Worm (Caenorhabditis elegans) whole organism, young adult: Measurements from ENCODE around the gene Y46H3D.1.
A peak's percentile ranks its signal among the peaks of the same experiment; 100 is the strongest.

Source experiments
- B0019.2 ChIP-seq: fragments of 200-800 bp; sonication (Bioruptor generic); conservative IDR thresholded peaks from 2 replicates; pipeline ENCODE4 v1.3.6; 2022; ENCODE audit warnings: missing genetic modification reagents, missing genetic modification characterization, missing compliant biosample characterization
- C06A6.2 ChIP-seq: fragments of 200-800 bp; sonication (Bioruptor generic); conservative IDR thresholded peaks from 2 replicates; pipeline ENCODE4 v1.3.6; 2022; ENCODE audit warnings: missing genetic modification characterization, missing compliant biosample characterization
- F49E8.2 ChIP-seq: sonication (generic microtip); optimal IDR thresholded peaks from 3 replicates; lab custom pipeline; 2017; ENCODE audit warnings: missing genetic modification characterization, mild to moderate bottlenecking, missing compliant biosample characterization, antibody characterized with exemption, moderate library complexity; ENCODE audit not compliant: insufficient read depth
- F57A8.1 ChIP-seq: fragments of 200-800 bp; sonication (Bioruptor generic); optimal IDR thresholded peaks from 2 replicates; lab custom pipeline; 2018; ENCODE audit warnings: mild to moderate bottlenecking, missing genetic modification characterization, moderate library complexity, missing compliant biosample characterization
- F57C9.4 ChIP-seq: sonication (generic microtip); optimal IDR thresholded peaks from 2 replicates; lab custom pipeline; 2017; ENCODE audit warnings: mild to moderate bottlenecking, missing genetic modification characterization, missing compliant biosample characterization
- K12H6.12 ChIP-seq: fragments of 200-800 bp; sonication (Bioruptor generic); optimal IDR thresholded peaks from 2 replicates; lab custom pipeline; 2018; ENCODE audit warnings: mild to moderate bottlenecking, missing genetic modification characterization, missing compliant biosample characterization
- T07F8.4 ChIP-seq: sonication (generic microtip); optimal IDR thresholded peaks from 2 replicates; lab custom pipeline; 2016; ENCODE audit warnings: mild to moderate bottlenecking, missing genetic modification characterization, moderate library complexity, missing compliant biosample characterization
- Y79H2A.3 ChIP-seq: fragments of 200-800 bp; sonication (Bioruptor generic); conservative IDR thresholded peaks from 2 replicates; pipeline ENCODE4 v1.3.6; 2022; ENCODE audit warnings: missing genetic modification reagents, missing genetic modification characterization, missing compliant biosample characterization
- Y95B8A.8 ChIP-seq: fragments of 200-800 bp; sonication (Bioruptor generic); IDR thresholded peaks from 2 replicates; pipeline ENCODE4 v1.3.6; 2022; ENCODE audit warnings: missing genetic modification reagents, missing genetic modification characterization, missing compliant biosample characterization
- ama-1 ChIP-seq, 3 experiments: fragments of 150-350 bp in 1 of 3; sonication (generic microtip) in 2 of 3; optimal IDR thresholded peaks; 2 replicates each; lab custom pipeline; 2014 to 2018; ENCODE audit warnings: missing biosample characterization in 2 of 3, missing genetic modification characterization in 2 of 3, missing genetic modification reagents in 2 of 3
- aptf-2 ChIP-seq: fragments of 200-800 bp; sonication (Bioruptor generic); conservative IDR thresholded peaks from 2 replicates; pipeline ENCODE4 v1.3.6; 2022; ENCODE audit warnings: missing genetic modification reagents, missing genetic modification characterization, missing compliant biosample characterization
- athp-1 ChIP-seq: sonication (generic microtip); optimal IDR thresholded peaks from 2 replicates; lab custom pipeline; 2017; ENCODE audit warnings: mild to moderate bottlenecking, missing genetic modification characterization, missing compliant biosample characterization
- bed-2 ChIP-seq: fragments of 200-800 bp; sonication (Bioruptor generic); IDR thresholded peaks from 2 replicates; pipeline ENCODE4 v1.3.6; 2022; ENCODE audit warnings: missing genetic modification reagents, missing genetic modification characterization, missing compliant biosample characterization
- cebp-1 ChIP-seq, 2 experiments: fragments of 200-800 bp in 1 of 2; sonication (Bioruptor generic) in 1 of 2; sonication (generic microtip) in 1 of 2; IDR thresholded peaks in 1 of 2; optimal IDR thresholded peaks in 1 of 2; 2 replicates each; pipeline versions ENCODE4 v1.3.6 to Lab custom; 2017 to 2022; ENCODE audit warnings: missing compliant biosample characterization in 2 of 2, missing genetic modification characterization in 2 of 2, mild to moderate bottlenecking in 1 of 2, missing genetic modification reagents in 1 of 2, moderate library complexity in 1 of 2
- ceh-27 ChIP-seq: fragments of 200-800 bp; sonication (Bioruptor generic); optimal IDR thresholded peaks from 2 replicates; lab custom pipeline; 2018; ENCODE audit warnings: mild to moderate bottlenecking, missing genetic modification characterization, moderate library complexity, missing compliant biosample characterization
- ceh-40 ChIP-seq: fragments of 200-800 bp; sonication (Bioruptor generic); IDR thresholded peaks from 2 replicates; pipeline ENCODE4 v1.3.6; 2022; ENCODE audit warnings: missing genetic modification characterization, missing compliant biosample characterization
- ceh-58 ChIP-seq: fragments of 200-800 bp; sonication (Bioruptor generic); IDR thresholded peaks from 2 replicates; pipeline ENCODE4 v1.3.6; 2022; ENCODE audit warnings: missing genetic modification characterization, missing compliant biosample characterization
- chd-7 ChIP-seq: sonication (generic microtip); optimal IDR thresholded peaks from 2 replicates; lab custom pipeline; 2016; ENCODE audit warnings: mild to moderate bottlenecking, missing genetic modification characterization, moderate library complexity, missing compliant biosample characterization
- dox-1 ChIP-seq: fragments of 200-800 bp; sonication (Bioruptor generic); IDR thresholded peaks from 2 replicates; pipeline ENCODE4 v1.3.6; 2022; ENCODE audit warnings: missing genetic modification reagents, missing genetic modification characterization, missing compliant biosample characterization
- dpff-1 ChIP-seq: sonication (generic microtip); optimal IDR thresholded peaks from 2 replicates; lab custom pipeline; 2017; ENCODE audit warnings: mild to moderate bottlenecking, missing genetic modification characterization, missing compliant biosample characterization
- dpl-1 ChIP-seq: fragments of 150-350 bp; optimal IDR thresholded peaks from 2 replicates; lab custom pipeline; 2014; ENCODE audit warnings: missing biosample characterization, missing genetic modification reagents, missing genetic modification characterization
- efl-1 ChIP-seq: fragments of 150-350 bp; optimal IDR thresholded peaks from 2 replicates; lab custom pipeline; 2014; ENCODE audit warnings: missing biosample characterization, missing genetic modification reagents, missing genetic modification characterization
- egrh-3 ChIP-seq: fragments of 200-800 bp; sonication (Bioruptor generic); IDR thresholded peaks from 2 replicates; pipeline ENCODE4 v1.3.6; 2022; ENCODE audit warnings: missing genetic modification reagents, missing genetic modification characterization, missing compliant biosample characterization
- hmg-20 ChIP-seq: fragments of 200-800 bp; sonication (Bioruptor generic); IDR thresholded peaks from 2 replicates; pipeline ENCODE4 v1.3.6; 2022; ENCODE audit warnings: missing genetic modification reagents, missing genetic modification characterization, missing compliant biosample characterization
- hsf-1 ChIP-seq: fragments of 200-800 bp; sonication (Bioruptor generic); IDR thresholded peaks from 2 replicates; pipeline ENCODE4 v1.3.6; 2022; ENCODE audit warnings: missing genetic modification reagents, missing genetic modification characterization, missing compliant biosample characterization
- lag-1 ChIP-seq: fragments of 200-800 bp; sonication (Bioruptor generic); IDR thresholded peaks from 2 replicates; pipeline ENCODE4 v1.3.6; 2022; ENCODE audit warnings: missing genetic modification reagents, missing genetic modification characterization, missing compliant biosample characterization
- let-526 ChIP-seq: fragments of 200-800 bp; sonication (Bioruptor generic); IDR thresholded peaks from 2 replicates; pipeline ENCODE4 v1.3.6; 2022; ENCODE audit warnings: missing genetic modification reagents, missing genetic modification characterization, missing compliant biosample characterization
- let-607 ChIP-seq, 2 experiments: fragments of 200-800 bp in 1 of 2; sonication (Bioruptor generic) in 1 of 2; sonication (generic microtip) in 1 of 2; optimal IDR thresholded peaks; 2 replicates each; lab custom pipeline; 2016 to 2018; ENCODE audit warnings: mild to moderate bottlenecking in 2 of 2, missing compliant biosample characterization in 2 of 2, missing genetic modification characterization in 2 of 2, moderate library complexity in 2 of 2, missing genotype in 1 of 2
- lin-26 ChIP-seq: fragments of 200-800 bp; sonication (Bioruptor generic); IDR thresholded peaks from 2 replicates; pipeline ENCODE4 v1.3.6; 2022; ENCODE audit warnings: missing genetic modification reagents, missing genetic modification characterization, missing compliant biosample characterization
- lsy-27 ChIP-seq: sonication (generic microtip); optimal IDR thresholded peaks from 2 replicates; lab custom pipeline; 2017; ENCODE audit warnings: missing genetic modification characterization, mild to moderate bottlenecking, missing compliant biosample characterization, antibody characterized with exemption, missing genotype, borderline replicate concordance; ENCODE audit not compliant: insufficient read depth
- madf-3 ChIP-seq: fragments of 200-800 bp; sonication (Bioruptor generic); IDR thresholded peaks from 2 replicates; pipeline ENCODE4 v1.3.6; 2022; ENCODE audit warnings: missing genetic modification reagents, missing genetic modification characterization, missing compliant biosample characterization
- madf-8 ChIP-seq: fragments of 200-800 bp; sonication (Bioruptor generic); conservative IDR thresholded peaks from 2 replicates; pipeline ENCODE4 v1.3.6; 2022; ENCODE audit warnings: missing genetic modification reagents, missing genetic modification characterization, missing compliant biosample characterization
- mcd-1 ChIP-seq: fragments of 200-800 bp; sonication (Bioruptor generic); IDR thresholded peaks from 2 replicates; pipeline ENCODE4 v1.3.6; 2022; ENCODE audit warnings: missing genetic modification reagents, missing genetic modification characterization, missing compliant biosample characterization
- mes-4 ChIP-seq: sonication (generic microtip); optimal IDR thresholded peaks from 2 replicates; lab custom pipeline; 2016; ENCODE audit warnings: missing genotype, missing genetic modification characterization, missing compliant biosample characterization
- nhr-120 ChIP-seq: fragments of 200-800 bp; sonication (Bioruptor generic); IDR thresholded peaks from 2 replicates; pipeline ENCODE4 v1.3.6; 2022; ENCODE audit warnings: missing genetic modification characterization, missing compliant biosample characterization
- nhr-80 ChIP-seq: sonication (generic microtip); optimal IDR thresholded peaks from 2 replicates; lab custom pipeline; 2016; ENCODE audit warnings: missing genetic modification characterization, missing compliant biosample characterization
- rec-8 ChIP-seq, 2 experiments: sonication (generic microtip); optimal IDR thresholded peaks; 2 replicates each; lab custom pipeline; 2016; ENCODE audit warnings: mild to moderate bottlenecking in 2 of 2, missing genetic modification characterization in 2 of 2, missing genetic modification reagents in 2 of 2, missing genotype in 2 of 2, missing biosample characterization in 1 of 2, missing compliant biosample characterization in 1 of 2, moderate library complexity in 1 of 2
- sdz-38 ChIP-seq: sonication (generic microtip); optimal IDR thresholded peaks from 2 replicates; lab custom pipeline; 2016; ENCODE audit warnings: missing genotype, missing genetic modification characterization, missing compliant biosample characterization
- snpc-1.3 ChIP-seq: sonication (generic microtip); optimal IDR thresholded peaks from 2 replicates; lab custom pipeline; 2017; ENCODE audit warnings: missing genetic modification characterization, mild to moderate bottlenecking, missing compliant biosample characterization, antibody characterized with exemption, moderate library complexity, missing genotype, missing genetic modification reagents; ENCODE audit not compliant: insufficient read depth
- ztf-18 ChIP-seq: sonication (generic microtip); optimal IDR thresholded peaks from 2 replicates; lab custom pipeline; 2016; ENCODE audit warnings: missing genotype, mild to moderate bottlenecking, missing genetic modification characterization, missing compliant biosample characterization
- ztf-25 ChIP-seq: fragments of 200-800 bp; sonication (Bioruptor generic); IDR thresholded peaks from 2 replicates; pipeline ENCODE4 v1.3.6; 2022; ENCODE audit warnings: missing genetic modification reagents, missing genetic modification characterization, missing compliant biosample characterization
- ztf-26 ChIP-seq: sonication (generic microtip); optimal IDR thresholded peaks from 2 replicates; lab custom pipeline; 2017; ENCODE audit warnings: missing genetic modification characterization, missing compliant biosample characterization
- ztf-6 ChIP-seq: fragments of 200-800 bp; sonication (Bioruptor generic); IDR thresholded peaks from 2 replicates; pipeline ENCODE4 v1.3.6; 2022; ENCODE audit warnings: missing genetic modification reagents, missing genetic modification characterization, missing compliant biosample characterization

Y46H3D.1 gene

DNA sequence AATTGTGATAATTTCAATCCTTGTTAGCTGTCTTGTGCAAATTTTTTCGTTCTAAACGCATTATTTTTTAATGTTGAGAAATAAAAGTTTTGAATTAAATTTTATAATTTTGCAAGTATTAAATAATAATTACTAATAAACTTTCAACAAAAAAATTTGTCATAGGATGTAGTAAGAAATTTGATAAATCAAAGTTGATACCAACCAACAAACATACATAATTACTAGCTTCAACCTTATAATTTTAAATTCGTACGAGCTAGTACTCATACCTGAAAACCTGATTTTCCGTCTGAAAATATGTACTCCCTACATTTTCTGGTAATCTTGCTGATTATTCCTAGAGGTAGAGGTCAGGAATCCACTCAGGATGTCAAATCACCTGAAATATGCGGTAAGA lies 8.7 kb downstream of the Y46H3D.1 start, which contains the start of gene irld-44:
TSS of gene irld-44 (plus strand) at position 301 of the 400 bp plus-strand sequence.
- TF ChIP-seq C06A6.2 (GFP tag; lab: Robert Waterston, UW) (no peak), egrh-3 (GFP tag; lab: Robert Waterston, UW) (no peak)

DNA sequence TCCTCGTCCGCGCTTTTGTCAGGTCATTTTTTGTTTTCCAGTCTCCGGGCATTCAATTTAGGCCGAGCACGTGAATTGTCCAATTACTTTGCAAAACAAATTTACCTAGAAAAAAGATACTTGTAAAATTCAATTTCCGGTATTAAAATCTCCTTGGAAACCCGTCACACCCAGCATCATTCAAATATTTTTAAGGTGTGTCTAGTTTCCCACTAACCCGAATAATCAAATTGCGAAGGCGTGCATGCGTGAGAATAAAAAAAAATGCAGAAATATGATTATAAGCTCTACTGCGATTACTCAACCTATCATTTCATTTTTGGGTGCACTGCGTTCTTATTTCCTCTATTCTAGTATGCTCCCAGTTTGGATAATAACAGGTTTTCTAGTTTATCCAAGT lies 12.5 kb downstream of the Y46H3D.1 start, which contains the start of gene irld-11:
TSS of gene irld-11 (plus strand) at position 301 of the 400 bp plus-strand sequence.
- TF ChIP-seq ama-1 (optimal IDR thresholded peaks at IDR 0.05; lab: Kevin White, UChicago) (no peak), ama-1 (GFP tag; optimal IDR thresholded peaks at IDR 0.05; lab: Kevin White, UChicago) (no peak), chd-7 (no peak), mcd-1 (GFP tag; lab: Robert Waterston, UW) (no peak), hmg-20 (no peak), madf-8 (GFP tag; lab: Robert Waterston, UW) (no peak), nhr-120 (GFP tag; lab: Robert Waterston, UW) (no peak), Y79H2A.3 (no peak), mes-4 (tag; lab: Kevin White, UChicago) (no peak), nhr-80 (tag; lab: Kevin White, UChicago) (no peak), dpff-1 (tag; lab: Kevin White, UChicago) (no peak), lin-26 (GFP tag; lab: Robert Waterston, UW) (no peak), F49E8.2 (tag; lab: Kevin White, UChicago) (no peak), dox-1 (GFP tag; lab: Robert Waterston, UW) (no peak), ztf-6 (no peak), aptf-2 (GFP tag; lab: Robert Waterston, UW) (no peak), let-526 (no peak), ceh-27 (GFP tag; lab: Kevin White, UChicago) (no peak), F57C9.4 (no peak), T07F8.4 (tag; lab: Kevin White, UChicago) (no peak)
- TF ChIP-seq, all 124 proteins: peak for 0

DNA sequence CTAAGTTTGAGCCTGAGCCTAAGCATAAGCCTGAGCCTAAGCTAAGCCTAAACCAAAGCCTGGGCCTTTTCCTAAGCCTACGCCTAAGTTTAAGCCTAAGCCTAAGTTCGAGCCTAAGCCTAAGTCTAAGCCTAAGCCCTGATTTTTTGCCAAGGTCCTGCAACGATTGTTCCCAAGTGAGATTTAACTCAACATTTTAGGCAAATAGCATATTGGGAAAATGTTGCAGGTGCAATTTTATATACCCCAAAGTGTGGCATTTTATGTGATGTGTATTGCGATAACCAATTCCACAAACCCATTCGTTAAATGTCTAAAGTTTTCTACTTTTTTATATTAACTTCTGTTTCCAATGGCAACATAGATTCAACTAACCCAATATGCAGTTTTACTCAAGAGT lies 20.0 kb downstream of the Y46H3D.1 start, which contains the start of gene irld-40:
TSS of gene irld-40 (plus strand) at position 301 of the 400 bp plus-strand sequence.
- TF ChIP-seq F57A8.1 = no peak
- TF ChIP-seq K12H6.12 (tag; lab: Kevin White, UChicago) = no peak
- TF ChIP-seq bed-2 (GFP tag; lab: Robert Waterston, UW) = no peak
- no peak for TF ChIP-seq Y95B8A.8
- no peak for TF ChIP-seq dpff-1 (tag; lab: Kevin White, UChicago)
- TF ChIP-seq C06A6.2 (GFP tag; lab: Robert Waterston, UW) = no peak
- TF ChIP-seq hsf-1 (GFP tag; lab: Robert Waterston, UW) = 0 out of 2 replicates have a peak, but pooled peaks have one; percentile 32
- no peak for TF ChIP-seq lag-1 (GFP tag; lab: Robert Waterston, UW)

DNA sequence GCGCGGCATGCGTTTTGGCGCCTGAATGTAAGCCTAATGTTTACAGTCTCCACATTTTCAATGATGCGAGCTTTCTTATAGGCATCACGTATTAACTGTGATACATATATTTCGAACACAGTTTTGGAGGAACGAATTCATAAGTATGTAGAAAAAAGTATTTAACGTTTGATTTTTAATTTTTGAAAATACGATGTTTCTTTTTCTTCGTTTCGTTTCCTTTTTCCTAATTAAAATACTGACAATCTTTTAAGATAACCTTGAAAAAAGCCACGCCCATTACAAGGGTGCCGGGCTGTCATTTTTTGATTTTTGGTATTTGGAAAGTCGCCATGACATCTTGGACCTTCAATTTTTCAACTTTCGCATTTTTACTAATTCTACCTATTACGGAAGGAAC lies 22.6 kb downstream of the Y46H3D.1 start, which contains the start of gene K04F1.9:
TSS of gene K04F1.9 (plus strand) at position 301 of the 400 bp plus-strand sequence.
- TF ChIP-seq ztf-25 (GFP tag; lab: Robert Waterston, UW) (no peak), B0019.2 (GFP tag; lab: Robert Waterston, UW) (no peak), cebp-1 (GFP tag; IDR thresholded peaks at IDR 0.05; lab: Robert Waterston, UW) (no peak), cebp-1 (tag; optimal IDR thresholded peaks at IDR 0.05; lab: Kevin White, UChicago) (no peak), ztf-18 (no peak), dpl-1 (no peak), lsy-27 (tag; lab: Kevin White, UChicago) (no peak), ztf-26 (no peak), T07F8.4 (tag; lab: Kevin White, UChicago) (no peak), efl-1 (no peak), madf-3 (GFP tag; lab: Robert Waterston, UW) (no peak), madf-8 (GFP tag; lab: Robert Waterston, UW) (no peak), rec-8 (tag; optimal IDR thresholded peaks at IDR 0.05; lab: Kevin White, UChicago) (no peak), sdz-38 (tag; lab: Kevin White, UChicago) (no peak), ceh-40 (GFP tag; lab: Robert Waterston, UW) (no peak), let-607 (tag; optimal IDR thresholded peaks at IDR 0.05; lab: Kevin White, UChicago) (no peak), snpc-1.3 (tag; lab: Kevin White, UChicago) (no peak), ceh-58 (GFP tag; lab: Robert Waterston, UW) (no peak), athp-1 (tag; lab: Kevin White, UChicago) (no peak)
